Worm (Caenorhabditis elegans) whole organism, L4 larva: Measurements from ENCODE around the gene srd-74.

Experiments
- F37D6.2 ChIP-seq: sonication (generic microtip); optimal IDR thresholded peaks from 2 replicates; lab custom pipeline; 2016; ENCODE audit warnings: mild to moderate bottlenecking, missing genetic modification characterization, missing compliant biosample characterization
- F44E2.7 ChIP-seq: fragments of 200-800 bp; sonication (Bioruptor generic); IDR thresholded peaks from 2 replicates; pipeline ENCODE4 v2.1.2; 2022; ENCODE audit warnings: missing genetic modification characterization, missing compliant biosample characterization
- T26A8.4 ChIP-seq: fragments of 200-800 bp; sonication (Bioruptor generic); IDR thresholded peaks from 2 replicates; pipeline ENCODE4 v1.3.6; 2022; ENCODE audit warnings: missing genetic modification characterization, missing compliant biosample characterization
- Y75B8A.6 ChIP-seq: fragments of 200-800 bp; sonication (Bioruptor generic); IDR thresholded peaks from 2 replicates; pipeline ENCODE4 v1.3.6; 2022; ENCODE audit warnings: missing genetic modification reagents, missing genetic modification characterization, missing compliant biosample characterization
- ZK337.2 ChIP-seq: fragments of 200-800 bp; sonication (Bioruptor generic); IDR thresholded peaks from 2 replicates; pipeline ENCODE4 v1.3.6; 2022; ENCODE audit warnings: missing genetic modification reagents, missing genetic modification characterization, missing compliant biosample characterization
- aha-1 ChIP-seq: fragments of 150-350 bp; peaks from one replicate; lab custom pipeline; 2014; ENCODE audit warnings: missing biosample characterization, missing genetic modification characterization
- arid-1 ChIP-seq: fragments of 200-800 bp; sonication (Bioruptor generic); conservative IDR thresholded peaks from 2 replicates; pipeline ENCODE4 v1.3.6; 2022; ENCODE audit warnings: missing genetic modification reagents, missing genetic modification characterization, missing compliant biosample characterization
- cey-2 ChIP-seq: sonication (generic microtip); optimal IDR thresholded peaks from 3 replicates; lab custom pipeline; 2017; ENCODE audit warnings: missing genetic modification characterization, mild to moderate bottlenecking, missing compliant biosample characterization, antibody characterized with exemption, borderline replicate concordance; ENCODE audit not compliant: insufficient read depth
- daf-16 ChIP-seq, 3 experiments: sonication (generic microtip); optimal IDR thresholded peaks; 2 replicates each; lab custom pipeline; 2016 to 2017; ENCODE audit warnings: missing genetic modification characterization in 3 of 3, missing genetic modification reagents in 3 of 3, mild to moderate bottlenecking in 2 of 3, missing compliant biosample characterization in 2 of 3, missing biosample characterization in 1 of 3, moderate library complexity in 1 of 3
- daf-19 ChIP-seq: fragments of 200-800 bp; sonication (Bioruptor generic); conservative IDR thresholded peaks from 2 replicates; pipeline ENCODE4 v1.3.6; 2022; ENCODE audit warnings: missing genetic modification characterization, missing compliant biosample characterization
- dmd-6 ChIP-seq: fragments of 200-800 bp; sonication (Bioruptor generic); IDR thresholded peaks from 2 replicates; pipeline ENCODE4 v1.3.6; 2022; ENCODE audit warnings: missing genetic modification reagents, missing genetic modification characterization, missing compliant biosample characterization
- dpl-1 ChIP-seq: fragments of 150-350 bp; optimal IDR thresholded peaks from 2 replicates; lab custom pipeline; 2014; ENCODE audit warnings: missing biosample characterization, missing genetic modification reagents, missing genetic modification characterization
- dve-1 ChIP-seq: sonication (generic microtip); optimal IDR thresholded peaks from 2 replicates; lab custom pipeline; 2017; ENCODE audit warnings: antibody characterized with exemption, mild to moderate bottlenecking, missing genetic modification characterization, missing compliant biosample characterization; ENCODE audit not compliant: insufficient read depth
- egl-43 ChIP-seq: fragments of 200-800 bp; sonication (Bioruptor generic); IDR thresholded peaks from 2 replicates; pipeline ENCODE4 v1.3.6; 2022; ENCODE audit warnings: missing genetic modification reagents, missing genetic modification characterization, missing compliant biosample characterization
- fkh-10 ChIP-seq: fragments of 150-350 bp; optimal IDR thresholded peaks from 2 replicates; lab custom pipeline; 2014; ENCODE audit warnings: missing biosample characterization, missing genetic modification reagents, missing genetic modification characterization
- hif-1 ChIP-seq, 2 experiments: sonication (generic microtip); optimal IDR thresholded peaks; 2 replicates each; lab custom pipeline; 2016 to 2017; ENCODE audit warnings: missing compliant biosample characterization in 2 of 2, missing genetic modification characterization in 2 of 2, missing genetic modification reagents in 2 of 2, missing genotype in 2 of 2, mild to moderate bottlenecking in 1 of 2
- hlh-11 ChIP-seq: fragments of 200-800 bp; sonication (Bioruptor generic); optimal IDR thresholded peaks from 2 replicates; lab custom pipeline; 2018; ENCODE audit warnings: mild to moderate bottlenecking, missing genetic modification characterization, missing compliant biosample characterization
- hmg-1.1 ChIP-seq: fragments of 200-800 bp; sonication (Bioruptor generic); IDR thresholded peaks from 2 replicates; pipeline ENCODE4 v1.3.6; 2022; ENCODE audit warnings: missing genetic modification reagents, missing genetic modification characterization, missing compliant biosample characterization
- lim-7 ChIP-seq: fragments of 200-800 bp; sonication (Bioruptor generic); IDR thresholded peaks from 2 replicates; pipeline ENCODE4 v1.3.6; 2022; ENCODE audit warnings: missing genetic modification characterization, missing compliant biosample characterization
- lin-13 ChIP-seq: fragments of 150-350 bp; optimal IDR thresholded peaks from 2 replicates; lab custom pipeline; 2014; ENCODE audit warnings: missing biosample characterization, missing genetic modification reagents, missing genetic modification characterization
- lin-38 ChIP-seq: fragments of 200-800 bp; sonication (Bioruptor generic); IDR thresholded peaks from 2 replicates; pipeline ENCODE4 v1.3.6; 2022; ENCODE audit warnings: missing genetic modification reagents, missing genetic modification characterization, missing compliant biosample characterization
- madf-5 ChIP-seq, 2 experiments: fragments of 200-800 bp; sonication (Bioruptor generic); IDR thresholded peaks; 2 replicates each; pipeline ENCODE4 v1.3.6; 2022; ENCODE audit warnings: missing compliant biosample characterization in 2 of 2, missing genetic modification characterization in 2 of 2
- madf-9 ChIP-seq: fragments of 200-800 bp; sonication (Bioruptor generic); conservative IDR thresholded peaks from 2 replicates; pipeline ENCODE4 v1.3.6; 2022; ENCODE audit warnings: missing genetic modification reagents, missing genetic modification characterization, missing compliant biosample characterization
- mdt-29 ChIP-seq: fragments of 200-800 bp; sonication (Bioruptor generic); IDR thresholded peaks from 2 replicates; pipeline ENCODE4 v1.3.6; 2022; ENCODE audit warnings: missing genetic modification reagents, missing genetic modification characterization, missing compliant biosample characterization
- mxl-3 ChIP-seq: fragments of 200-800 bp; sonication (Bioruptor generic); optimal IDR thresholded peaks from 2 replicates; lab custom pipeline; 2018; ENCODE audit warnings: mild to moderate bottlenecking, missing genetic modification characterization, missing compliant biosample characterization
- nhr-102 ChIP-seq: sonication (generic microtip); optimal IDR thresholded peaks from 2 replicates; lab custom pipeline; 2016; ENCODE audit warnings: mild to moderate bottlenecking, missing genetic modification characterization, moderate library complexity, missing compliant biosample characterization
- nhr-11 ChIP-seq: fragments of 150-350 bp; optimal IDR thresholded peaks from 2 replicates; lab custom pipeline; 2014; ENCODE audit warnings: missing biosample characterization, missing genetic modification characterization
- nhr-28 ChIP-seq: fragments of 150-350 bp; optimal IDR thresholded peaks from 2 replicates; lab custom pipeline; 2014; ENCODE audit warnings: missing biosample characterization, missing genetic modification characterization
- nhr-76 ChIP-seq: fragments of 150-350 bp; optimal IDR thresholded peaks from 2 replicates; lab custom pipeline; 2014; ENCODE audit warnings: missing biosample characterization, missing genetic modification characterization
- pha-4 ChIP-seq, 2 experiments: fragments of 150-350 bp in 1 of 2; fragments of 200-800 bp in 1 of 2; sonication (Bioruptor generic) in 1 of 2; IDR thresholded peaks in 1 of 2; optimal IDR thresholded peaks in 1 of 2; 2 replicates each; pipeline versions ENCODE4 v1.3.6 to Lab custom; 2014 to 2022; ENCODE audit warnings: missing genetic modification characterization in 2 of 2, missing genetic modification reagents in 2 of 2, missing biosample characterization in 1 of 2, missing compliant biosample characterization in 1 of 2
- rbr-2 ChIP-seq: sonication (generic microtip); optimal IDR thresholded peaks from 2 replicates; lab custom pipeline; 2016; ENCODE audit warnings: missing genotype, missing genetic modification characterization, missing compliant biosample characterization
- saeg-2 ChIP-seq: fragments of 200-800 bp; sonication (Bioruptor generic); IDR thresholded peaks from 2 replicates; pipeline ENCODE4 v1.3.6; 2022; ENCODE audit warnings: missing genetic modification reagents, missing genetic modification characterization, missing compliant biosample characterization
- set-16 ChIP-seq: fragments of 200-800 bp; sonication (Bioruptor generic); IDR thresholded peaks from 2 replicates; pipeline ENCODE4 v1.3.6; 2022; ENCODE audit warnings: missing genetic modification reagents, missing genetic modification characterization, missing compliant biosample characterization
- snpc-4 ChIP-seq: fragments of 150-350 bp; optimal IDR thresholded peaks from 2 replicates; lab custom pipeline; 2014; ENCODE audit warnings: missing biosample characterization, missing genetic modification characterization
- unc-39 ChIP-seq: sonication (generic microtip); optimal IDR thresholded peaks from 2 replicates; lab custom pipeline; 2017; ENCODE audit warnings: missing biosample characterization, missing genetic modification characterization
- vab-7 ChIP-seq: fragments of 200-800 bp; sonication (Bioruptor generic); IDR thresholded peaks from 2 replicates; pipeline ENCODE4 v1.3.6; 2022; ENCODE audit warnings: missing genetic modification reagents, missing genetic modification characterization, missing compliant biosample characterization
- ztf-7 ChIP-seq: fragments of 150-350 bp; optimal IDR thresholded peaks from 2 replicates; lab custom pipeline; 2014; ENCODE audit warnings: missing biosample characterization, missing genetic modification characterization

srd-74 gene

ce11 chrIII:11823260-11823659 lies 41.4 kb downstream of the srd-74 start, which contains the start of gene C18D11.3 (continued):
- TF ChIP-seq unc-39 (tag; lab: Kevin White, UChicago) = no peak
- TF ChIP-seq madf-5 (GFP tag; IDR thresholded peaks at IDR 0.05; lab: Robert Waterston, UW) = 0 out of 4 replicates have a peak, but pooled peaks of 1 of the 2 experiments have one; percentile 8
- peak; percentile 73 for TF ChIP-seq hmg-1.1
- no peak for TF ChIP-seq snpc-4
- peak in 1 of 2 experiments; percentile 38 for TF ChIP-seq daf-16 (GFP tag; optimal IDR thresholded peaks at IDR 0.05; lab: Kevin White, UChicago)
- peak; percentile 99 for TF ChIP-seq daf-16 (tag; optimal IDR thresholded peaks at IDR 0.05; lab: Kevin White, UChicago)
- TF ChIP-seq pha-4 (GFP tag; IDR thresholded peaks at IDR 0.05; lab: Robert Waterston, UW) = peak; percentile 13; the same call in 1 of the 2 replicates
- peak; percentile 21 for TF ChIP-seq pha-4 (tag; optimal IDR thresholded peaks at IDR 0.05; lab: Kevin White, UChicago)
- peak; percentile 56 for TF ChIP-seq ztf-7 (tag; lab: Kevin White, UChicago)
- TF ChIP-seq rbr-2 (tag; lab: Kevin White, UChicago) = peak; percentile 74
- no peak for TF ChIP-seq mdt-29
- TF ChIP-seq nhr-28 = peak; percentile 67
- TF ChIP-seq saeg-2 (GFP tag; lab: Robert Waterston, UW) = no peak
- 0 out of 2 replicates have a peak, but pooled peaks have one; percentile 29 for TF ChIP-seq ZK337.2 (GFP tag; lab: Robert Waterston, UW)
- TF ChIP-seq dmd-6 (GFP tag; lab: Robert Waterston, UW) = peak; percentile 87
- TF ChIP-seq fkh-10 (GFP tag; lab: Kevin White, UChicago) = peak; percentile 27
- peak; percentile 69 for TF ChIP-seq vab-7 (GFP tag; lab: Robert Waterston, UW)
- TF ChIP-seq nhr-102 (tag; lab: Kevin White, UChicago) = peak; percentile 29
- TF ChIP-seq F44E2.7 = no peak
- TF ChIP-seq hlh-11 (tag; lab: Kevin White, UChicago) = peak; percentile 99
- TF ChIP-seq Y75B8A.6 (GFP tag; lab: Robert Waterston, UW) = no peak
- TF ChIP-seq nhr-76 = no peak
- no peak for TF ChIP-seq cey-2
- TF ChIP-seq lim-7 (GFP tag; lab: Robert Waterston, UW) = no peak; the same call in 1 of the 2 replicates
- 0 out of 2 replicates have a peak, but pooled peaks have one; percentile 5 for TF ChIP-seq egl-43 (GFP tag; lab: Robert Waterston, UW)
- peak; percentile 63 for TF ChIP-seq T26A8.4 (GFP tag; lab: Robert Waterston, UW)
- TF ChIP-seq dve-1 (tag; lab: Kevin White, UChicago) = peak; percentile 88
- peak; percentile 55; the same call in 1 of the 2 replicates for TF ChIP-seq madf-9
- peak; percentile 98 for TF ChIP-seq mxl-3 (GFP tag; lab: Kevin White, UChicago)
- peak; percentile 88 for TF ChIP-seq lin-13
- peak; percentile 77 for TF ChIP-seq dpl-1 (GFP tag; lab: Kevin White, UChicago)

- TF ChIP-seq rbr-2 (tag; lab: Kevin White, UChicago) = no peak
- TF ChIP-seq set-16 (GFP tag; lab: Robert Waterston, UW) = peak; percentile 61; the same call in 1 of the 2 replicates
These were observed 42.2 kb downstream of the srd-74 start for ce11 chrIII:11824088-11824487.

ce11 chrIII:11824580-11824979 lies 42.7 kb downstream of the srd-74 start:
- TF ChIP-seq nhr-11 (tag; lab: Kevin White, UChicago) = no peak
- TF ChIP-seq aha-1 (tag; lab: Kevin White, UChicago) = peak; percentile 53
- TF ChIP-seq lin-38 = peak; percentile 10; the same call in 1 of the 2 replicates
- no peak for TF ChIP-seq daf-16 (GFP tag; optimal IDR thresholded peaks at IDR 0.05; lab: Kevin White, UChicago)
- TF ChIP-seq daf-16 (tag; optimal IDR thresholded peaks at IDR 0.05; lab: Kevin White, UChicago) = peak; percentile 0
- no peak for TF ChIP-seq F37D6.2 (tag; lab: Kevin White, UChicago)
- no peak for TF ChIP-seq hif-1 (tag; optimal IDR thresholded peaks at IDR 0.05; lab: Kevin White, UChicago)
- peak; percentile 32; the same call in 1 of the 2 replicates for TF ChIP-seq arid-1 (GFP tag; lab: Robert Waterston, UW)
- TF ChIP-seq daf-19 = no peak
